Fruit fly (Drosophila melanogaster) S2 (cell line): ENCODE results near the gene Acp26Aa.

ENCODE experiments used
- CG8478 ChIP-seq: fragments of >200 bp; optimal IDR thresholded peaks from 2 replicates; lab custom pipeline; 2018
- CTCF ChIP-seq, 2 experiments: fragments of >200 bp; optimal IDR thresholded peaks; 2 replicates each; lab custom pipeline; 2018

DNA sequence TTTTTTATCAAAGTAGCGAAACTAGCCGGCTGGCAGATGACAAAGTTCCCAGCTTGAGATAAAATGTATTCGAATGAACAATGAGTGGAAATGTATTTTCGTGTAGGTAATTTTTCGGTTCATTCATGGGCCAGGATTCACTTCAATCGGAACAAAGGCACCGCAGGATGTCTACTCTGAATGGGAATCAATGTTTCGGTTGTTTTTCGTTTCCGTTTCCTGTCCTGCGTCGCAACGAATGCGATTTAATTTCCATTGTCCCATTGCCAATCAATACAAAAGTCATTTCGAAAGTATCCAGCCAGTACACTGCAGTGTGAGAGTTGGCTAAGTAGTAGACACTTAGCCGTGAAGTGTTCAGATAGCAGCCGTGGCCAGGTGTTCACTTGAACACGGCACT is 3.1 kb downstream of the Acp26Aa start:
- TF ChIP-seq CG8478 (lab: Kevin White, UChicago) (no peak), CTCF (optimal IDR thresholded peaks at IDR 0.05; lab: Kevin White, UChicago) (no peak)
